Worm (Caenorhabditis elegans) whole organism, late embryonic: ENCODE data around the gene chil-9.

Experiments used
- F13H6.1 ChIP-seq: sonication (generic microtip); optimal IDR thresholded peaks from 2 replicates; lab custom pipeline; 2016; ENCODE audit warnings: missing genetic modification characterization, missing compliant biosample characterization
- K02D7.2 ChIP-seq: sonication (generic microtip); optimal IDR thresholded peaks from 2 replicates; lab custom pipeline; 2017; ENCODE audit warnings: mild to moderate bottlenecking, missing genetic modification characterization, missing compliant biosample characterization
- ama-1 ChIP-seq: fragments of 150-350 bp; optimal IDR thresholded peaks from 2 replicates; lab custom pipeline; 2014
- ceh-45 ChIP-seq: fragments of 200-800 bp; sonication (Bioruptor generic); IDR thresholded peaks from 2 replicates; pipeline ENCODE4 v1.3.6; 2022; ENCODE audit warnings: missing genetic modification reagents, missing genetic modification characterization, missing compliant biosample characterization
- gmeb-2 ChIP-seq: sonication (generic microtip); optimal IDR thresholded peaks from 2 replicates; lab custom pipeline; 2016; ENCODE audit warnings: missing genetic modification characterization, inconsistent platforms, missing compliant biosample characterization
- hlh-15 ChIP-seq: sonication (generic microtip); optimal IDR thresholded peaks from 2 replicates; lab custom pipeline; 2016; ENCODE audit warnings: missing genetic modification characterization, missing compliant biosample characterization
- nhr-11 ChIP-seq: fragments of 150-350 bp; optimal IDR thresholded peaks from 2 replicates; lab custom pipeline; 2014; ENCODE audit warnings: missing biosample characterization, missing genetic modification characterization
- pat-9 ChIP-seq: fragments of 200-800 bp; sonication (Bioruptor generic); optimal IDR thresholded peaks from 2 replicates; lab custom pipeline; 2018; ENCODE audit warnings: mild to moderate bottlenecking, missing genetic modification characterization, moderate library complexity, missing compliant biosample characterization
- sox-2 ChIP-seq: fragments of 200-800 bp; sonication (Bioruptor generic); IDR thresholded peaks from 2 replicates; pipeline ENCODE4 v1.3.6; 2022; ENCODE audit warnings: missing genetic modification reagents, missing genetic modification characterization, missing compliant biosample characterization
- tbx-2 ChIP-seq: sonication (generic microtip); optimal IDR thresholded peaks from 2 replicates; lab custom pipeline; 2016; ENCODE audit warnings: missing genetic modification characterization, missing compliant biosample characterization
- ztf-16 ChIP-seq: sonication (generic microtip); optimal IDR thresholded peaks from 2 replicates; lab custom pipeline; 2017; ENCODE audit warnings: missing genetic modification characterization, missing compliant biosample characterization

DNA sequence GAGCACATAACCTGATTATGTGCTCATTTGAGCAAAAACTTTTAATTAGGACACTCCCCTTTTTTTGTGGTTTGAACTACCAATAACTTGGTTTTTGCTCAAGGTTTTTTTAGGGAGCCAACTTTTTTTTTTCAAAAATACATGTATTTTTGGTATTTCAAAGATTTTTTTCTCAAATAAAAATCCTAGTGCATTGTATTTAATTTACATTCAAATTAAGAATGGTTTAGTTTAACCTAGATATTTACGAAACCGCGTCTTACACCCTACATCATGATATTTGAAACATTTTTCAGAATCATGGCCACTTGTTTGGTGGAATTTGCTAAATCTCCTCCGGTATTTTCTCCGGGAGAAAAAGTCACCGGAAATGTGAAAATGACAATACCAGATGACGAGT lies 10.2 kb downstream of the chil-9 start, which contains the start of gene arrd-5:
- TF ChIP-seq gmeb-2 (no peak), ztf-16 (tag; lab: Kevin White, UChicago) (no peak), sox-2 (GFP tag; lab: Robert Waterston, UW) (no peak), ama-1 (lab: Kevin White, UChicago) (no peak), hlh-15 (no peak), K02D7.2 (tag; lab: Kevin White, UChicago) (no peak), F13H6.1 (no peak), ceh-45 (GFP tag; lab: Robert Waterston, UW) (no peak), nhr-11 (tag; lab: Kevin White, UChicago) (no peak), pat-9 (tag; lab: Kevin White, UChicago) (no peak), tbx-2 (tag; lab: Kevin White, UChicago) (no peak)
